Fruit fly (Drosophila melanogaster): ENCODE data around the gene CG3246.

CG3246 gene

dm6 chr2L:3477057-3477755 lies 15.5 kb upstream of the CG3246 start (continued):
- peak; percentile 75 for TF ChIP-seq CG30403 (GFP tag; optimal IDR thresholded peaks at IDR 0.05)
- TF ChIP-seq CG5180 (GFP tag; optimal IDR thresholded peaks at IDR 0.05), result no peak
- no peak for TF ChIP-seq CG3847 (GFP tag; IDR thresholded peaks at IDR 0.05)
- no peak for TF ChIP-seq Hr78 (GFP tag; optimal IDR thresholded peaks at IDR 0.05)
- TF ChIP-seq CG4707 (GFP tag; optimal IDR thresholded peaks at IDR 0.05), result no peak
- peak; percentile 74 for TF ChIP-seq ftz-f1 (GFP tag; optimal IDR thresholded peaks at IDR 0.05)
- no peak for TF ChIP-seq hth (optimal IDR thresholded peaks at IDR 0.05)
- peak; percentile 8 for TF ChIP-seq BEAF-32 (GFP tag; optimal IDR thresholded peaks at IDR 0.05)
- TF ChIP-seq CG13424 (tag; optimal IDR thresholded peaks at IDR 0.05), result peak; percentile 48
- peak; percentile 58 for TF ChIP-seq NfI (GFP tag; optimal IDR thresholded peaks at IDR 0.05)
- no peak for TF ChIP-seq scrt (GFP tag; optimal IDR thresholded peaks at IDR 0.05)
- TF ChIP-seq wek (GFP tag; optimal IDR thresholded peaks at IDR 0.05), result no peak
- TF ChIP-seq CG3065 (GFP tag; optimal IDR thresholded peaks at IDR 0.05), result no peak
- TF ChIP-seq repo (GFP tag; optimal IDR thresholded peaks at IDR 0.05), result no peak
- TF ChIP-seq H2.0 (GFP tag; IDR thresholded peaks at IDR 0.05), result peak; percentile 14; the same call in 1 of the 2 replicates
- peak; percentile 52 for TF ChIP-seq CG10209 (GFP tag; optimal IDR thresholded peaks at IDR 0.05)
- TF ChIP-seq ems (GFP tag; optimal IDR thresholded peaks at IDR 0.05), result peak; percentile 22
- TF ChIP-seq Pdp1 (GFP tag; optimal IDR thresholded peaks at IDR 0.05), result peak; percentile 43 to 47
- TF ChIP-seq Hr39 (optimal IDR thresholded peaks at IDR 0.05), result no peak
- no peak for TF ChIP-seq CG17912 (GFP tag; optimal IDR thresholded peaks at IDR 0.05)
- TF ChIP-seq hbn (GFP tag; IDR thresholded peaks at IDR 0.05; ENCODE audit: partially characterized antibody), result no peak
- TF ChIP-seq dysf (GFP tag; IDR thresholded peaks at IDR 0.05), result peak; percentile 55; the same call in 2 of the 3 replicates
- TF ChIP-seq NC2β (GFP tag; optimal IDR thresholded peaks at IDR 0.05), result no peak
- TF ChIP-seq Neu2 (GFP tag; optimal IDR thresholded peaks at IDR 0.05; ENCODE audit: borderline replicate concordance), result no peak
- TF ChIP-seq Sox102F (GFP tag; optimal IDR thresholded peaks at IDR 0.05), result peak; percentile 39
- TF ChIP-seq Hmx (GFP tag; optimal IDR thresholded peaks at IDR 0.05), result peak; percentile 23
- TF ChIP-seq CG4404 (GFP tag; IDR thresholded peaks at IDR 0.05), result no peak
- TF ChIP-seq gce (GFP tag; IDR thresholded peaks at IDR 0.05), result no peak
- TF ChIP-seq corto (GFP tag; optimal IDR thresholded peaks at IDR 0.05), result no peak
- peak; percentile 33 for TF ChIP-seq Mad (GFP tag; optimal IDR thresholded peaks at IDR 0.05)
- TF ChIP-seq CG11504 (tag; optimal IDR thresholded peaks at IDR 0.05), result peak; percentile 62
- TF ChIP-seq CG11093 (GFP tag; IDR thresholded peaks at IDR 0.05), result no peak
- no peak for TF ChIP-seq unpg (GFP tag; optimal IDR thresholded peaks at IDR 0.05)
- TF ChIP-seq slbo (GFP tag; IDR thresholded peaks at IDR 0.05), result peak; percentile 50; the same call in 1 of the 2 replicates
- TF ChIP-seq chinmo (GFP tag; IDR thresholded peaks at IDR 0.05; ENCODE audit: partially characterized antibody), result peak; percentile 53; the same call in 1 of the 4 replicates
- no peak for TF ChIP-seq NFAT (GFP tag; IDR thresholded peaks at IDR 0.05)
- no peak for TF ChIP-seq CG16779 (GFP tag; IDR thresholded peaks at IDR 0.05)
- TF ChIP-seq nerfin-2 (GFP tag; IDR thresholded peaks at IDR 0.05; ENCODE audit: partially characterized antibody), result no peak
- no peak for TF ChIP-seq cato (GFP tag; optimal IDR thresholded peaks at IDR 0.05; ENCODE audit: borderline replicate concordance)
- TF ChIP-seq sug (tag; optimal IDR thresholded peaks at IDR 0.05), result peak; percentile 38
- TF ChIP-seq odd (GFP tag; optimal IDR thresholded peaks at IDR 0.05), result no peak
- TF ChIP-seq CG14014 (GFP tag; IDR thresholded peaks at IDR 0.05), result peak; percentile 48; the same call in 1 of the 2 replicates
- peak; percentile 48 for TF ChIP-seq Sox100B (GFP tag; optimal IDR thresholded peaks at IDR 0.05)
- peak; percentile 57 for TF ChIP-seq tio (GFP tag; optimal IDR thresholded peaks at IDR 0.05)
- TF ChIP-seq HLH4C (GFP tag; IDR thresholded peaks at IDR 0.05; ENCODE audit: partially characterized antibody), result no peak
- peak; percentile 47 for TF ChIP-seq CG12942 (GFP tag; optimal IDR thresholded peaks at IDR 0.05)
- no peak for TF ChIP-seq jing (GFP tag; optimal IDR thresholded peaks at IDR 0.05)
- peak; percentile 58 for TF ChIP-seq CG9727 (GFP tag; optimal IDR thresholded peaks at IDR 0.05)
- no peak for TF ChIP-seq pros (GFP tag; optimal IDR thresholded peaks at IDR 0.05)
